Fruit fly (Drosophila melanogaster): ENCODE data around the gene CG17361.

The CG17361 gene

dm6 chr3L:14002524-14003135, 5.6 kb downstream of the CG17361 start:
- TF ChIP-seq pros (GFP tag; optimal IDR thresholded peaks at IDR 0.05) = peak; percentile 2
- TF ChIP-seq CG13624 (GFP tag; optimal IDR thresholded peaks at IDR 0.05) = peak; percentile 29
- peak; percentile 58 for TF ChIP-seq B-H2 (GFP tag; optimal IDR thresholded peaks at IDR 0.05)
- TF ChIP-seq her (GFP tag; optimal IDR thresholded peaks at IDR 0.05) = no peak
- peak; percentile 68 for TF ChIP-seq CG9797 (GFP tag; optimal IDR thresholded peaks at IDR 0.05)
- no peak for TF ChIP-seq CG12071 (GFP tag; optimal IDR thresholded peaks at IDR 0.05)
- peak; percentile 54 for TF ChIP-seq CG15514 (GFP tag; optimal IDR thresholded peaks at IDR 0.05)
- TF ChIP-seq rib (GFP tag; IDR thresholded peaks at IDR 0.05) = peak; percentile 70; the same call in 1 of the 2 replicates
- peak; percentile 51 for TF ChIP-seq CG15479 (GFP tag; optimal IDR thresholded peaks at IDR 0.05)
- TF ChIP-seq MESR4 (GFP tag; optimal IDR thresholded peaks at IDR 0.05) = peak; percentile 18
- TF ChIP-seq CG11085 (GFP tag; IDR thresholded peaks at IDR 0.05) = no peak
- peak; percentile 27 for TF ChIP-seq Fer1 (GFP tag; optimal IDR thresholded peaks at IDR 0.05)
- peak; percentile 99 for TF ChIP-seq CG17385 (GFP tag; optimal IDR thresholded peaks at IDR 0.05)
- peak; percentile 81 for TF ChIP-seq pzg (GFP tag; optimal IDR thresholded peaks at IDR 0.05)
- peak; percentile 72 for TF ChIP-seq oc (tag; optimal IDR thresholded peaks at IDR 0.05)
- peak; percentile 2 for TF ChIP-seq CG7745 (tag; optimal IDR thresholded peaks at IDR 0.05)
- TF ChIP-seq CG1603 (tag; optimal IDR thresholded peaks at IDR 0.05) = peak; percentile 58
- TF ChIP-seq Meics (GFP tag; optimal IDR thresholded peaks at IDR 0.05) = no peak
- no peak for TF ChIP-seq ind (GFP tag; optimal IDR thresholded peaks at IDR 0.05)
- TF ChIP-seq Lhr (GFP tag; optimal IDR thresholded peaks at IDR 0.05) = peak; percentile 2
- peak; percentile 13 for TF ChIP-seq BEAF-32 (GFP tag; optimal IDR thresholded peaks at IDR 0.05)
- TF ChIP-seq Dref (GFP tag; IDR thresholded peaks at IDR 0.05) = 0 out of 2 replicates have a peak, but pooled peaks have one; percentile 1
- 0 out of 2 replicates have a peak, but pooled peaks have one; percentile 6 for TF ChIP-seq Drgx (GFP tag; IDR thresholded peaks at IDR 0.05)
- TF ChIP-seq Dek (tag; optimal IDR thresholded peaks at IDR 0.05) = peak; percentile 12
- peak; percentile 40 for TF ChIP-seq Nf-YB (GFP tag; optimal IDR thresholded peaks at IDR 0.05)
- peak; percentile 86 for TF ChIP-seq Med (GFP tag)
- peak; percentile 97 for TF ChIP-seq abd-A (tag; optimal IDR thresholded peaks at IDR 0.05)
- TF ChIP-seq CG6791 (GFP tag; IDR thresholded peaks at IDR 0.05; ENCODE audit: partially characterized antibody) = no peak
- no peak for TF ChIP-seq CG12942 (GFP tag; optimal IDR thresholded peaks at IDR 0.05)
- peak; percentile 5 for TF ChIP-seq CG4282 (GFP tag; optimal IDR thresholded peaks at IDR 0.05)
- no peak for TF ChIP-seq CG5180 (GFP tag; optimal IDR thresholded peaks at IDR 0.05)
- peak; percentile 28; the same call in 1 of the 2 replicates for TF ChIP-seq amos (GFP tag; IDR thresholded peaks at IDR 0.05; ENCODE audit: partially characterized antibody)
- TF ChIP-seq nerfin-1 (tag; optimal IDR thresholded peaks at IDR 0.05) = peak; percentile 71
- peak; percentile 33 for TF ChIP-seq nmo (GFP tag; optimal IDR thresholded peaks at IDR 0.05)
- TF ChIP-seq CG13287 (GFP tag; IDR thresholded peaks at IDR 0.05; ENCODE audit: partially characterized antibody) = peak; percentile 20; the same call in 1 of the 2 replicates
- peak; percentile 62 for TF ChIP-seq CG1832 (GFP tag; optimal IDR thresholded peaks at IDR 0.05)
- TF ChIP-seq zfh2 (GFP tag; optimal IDR thresholded peaks at IDR 0.05) = peak; percentile 14
- peak; percentile 98 for TF ChIP-seq trem (tag; optimal IDR thresholded peaks at IDR 0.05)
- TF ChIP-seq ewg (GFP tag; optimal IDR thresholded peaks at IDR 0.05) = peak; percentile 90
- no peak for TF ChIP-seq sisA (GFP tag; IDR thresholded peaks at IDR 0.05)
- peak; percentile 49 for TF ChIP-seq Ets97D (GFP tag; optimal IDR thresholded peaks at IDR 0.05)
- peak; percentile 74 for TF ChIP-seq CG32767 (GFP tag; IDR thresholded peaks at IDR 0.05)
- no peak for TF ChIP-seq ems (GFP tag; optimal IDR thresholded peaks at IDR 0.05)
- peak; percentile 27; the same call in 1 of the 2 replicates for TF ChIP-seq slbo (GFP tag; IDR thresholded peaks at IDR 0.05)
- no peak for TF ChIP-seq emc (GFP tag; optimal IDR thresholded peaks at IDR 0.05)
- peak; percentile 9 for TF ChIP-seq CG12219 (GFP tag; optimal IDR thresholded peaks at IDR 0.05)
- TF ChIP-seq CG17361 (GFP tag; IDR thresholded peaks at IDR 0.05) = peak; percentile 8; the same call in 1 of the 3 replicates
- TF ChIP-seq Vsx1 (GFP tag; optimal IDR thresholded peaks at IDR 0.05) = no peak
